Fruit fly (Drosophila melanogaster) whole organism, pupa: ENCODE measurements around the gene gd.

Source experiments
- CG13204 ChIP-seq: fragments of 200-800 bp; sonication (Bioruptor generic); optimal IDR thresholded peaks from 2 replicates; lab custom pipeline; 2018; ENCODE audit warnings: missing biosample characterization, mild to moderate bottlenecking, missing genetic modification characterization, moderate library complexity
- CG8159 ChIP-seq: fragments of 200-800 bp; sonication (Bioruptor generic); optimal IDR thresholded peaks from 3 replicates; lab custom pipeline; 2018; ENCODE audit warnings: missing biosample characterization, mild to moderate bottlenecking, missing genetic modification characterization, moderate library complexity
- EcR ChIP-seq: fragments of 200-800 bp; sonication (Bioruptor generic); optimal IDR thresholded peaks from 3 replicates; lab custom pipeline; 2019; ENCODE audit warnings: missing biosample characterization, missing genetic modification characterization, mild to moderate bottlenecking, moderate library complexity, missing genetic modification reagents

dm6 chrX:12017815-12018439 lies 30.4 kb upstream of the gd start, which contains the start of gene Chrac-16:
- TF ChIP-seq EcR (GFP tag; lab: Kevin White, UChicago) (no peak), CG8159 (tag; lab: Kevin White, UChicago) (no peak), CG13204 (GFP tag; lab: Kevin White, UChicago) (no peak)
